Fruit fly (Drosophila melanogaster) whole organism, embryonic: Measurements from ENCODE around the gene CG3339.
A peak's percentile ranks its signal among the peaks of the same experiment; 100 is the strongest.

Experiments used
- Abd-B ChIP-seq: fragments of 200-800 bp; sonication (Bioruptor generic); optimal IDR thresholded peaks from 2 replicates; lab custom pipeline; 2018; ENCODE audit warnings: missing biosample characterization, mild to moderate bottlenecking, missing genetic modification characterization, moderate library complexity
- Adf1 ChIP-seq: fragments of 200-800 bp; sonication (Bioruptor generic); IDR thresholded peaks from 2 replicates; pipeline ENCODE4 v1.3.6; 2022; ENCODE audit warnings: missing biosample characterization, missing genetic modification characterization
- BEAF-32 ChIP-seq: fragments of 200-800 bp; sonication (Bioruptor generic); optimal IDR thresholded peaks from 3 replicates; lab custom pipeline; 2017; ENCODE audit warnings: missing biosample characterization, missing genetic modification characterization, mild to moderate bottlenecking, moderate library complexity, missing genetic modification reagents
- CG10267 ChIP-seq: fragments of 200-800 bp; sonication (Bioruptor generic); optimal IDR thresholded peaks from 2 replicates; lab custom pipeline; 2018; ENCODE audit warnings: missing biosample characterization, mild to moderate bottlenecking, missing genetic modification characterization, moderate library complexity
- CG10274 ChIP-seq: fragments of 200-800 bp; sonication (Bioruptor generic); optimal IDR thresholded peaks from 3 replicates; lab custom pipeline; 2017; ENCODE audit warnings: missing biosample characterization, mild to moderate bottlenecking, missing genetic modification characterization
- CG10565 ChIP-seq: fragments of 200-800 bp; sonication (Bioruptor generic); optimal IDR thresholded peaks from 3 replicates; lab custom pipeline; 2016; ENCODE audit warnings: missing biosample characterization, mild to moderate bottlenecking, missing genetic modification characterization
- CG12942 ChIP-seq: fragments of 200-800 bp; sonication (Bioruptor generic); optimal IDR thresholded peaks from 3 replicates; lab custom pipeline; 2016; ENCODE audit warnings: missing biosample characterization, missing genetic modification characterization
- CG13424 ChIP-seq: fragments of 200-800 bp; sonication (Bioruptor generic); optimal IDR thresholded peaks from 2 replicates; lab custom pipeline; 2019; ENCODE audit warnings: missing biosample characterization, mild to moderate bottlenecking, missing genetic modification characterization, moderate library complexity
- CG15011 ChIP-seq: fragments of 200-800 bp; sonication (Bioruptor generic); optimal IDR thresholded peaks from 3 replicates; lab custom pipeline; 2018; ENCODE audit warnings: missing biosample characterization, mild to moderate bottlenecking, missing genetic modification characterization
- CG1529 ChIP-seq: fragments of 200-800 bp; sonication (Bioruptor generic); optimal IDR thresholded peaks from 3 replicates; lab custom pipeline; 2018; ENCODE audit warnings: missing biosample characterization, missing genetic modification characterization
- CG15601 ChIP-seq: fragments of 200-800 bp; sonication (Bioruptor generic); optimal IDR thresholded peaks from 3 replicates; lab custom pipeline; 2019; ENCODE audit warnings: missing biosample characterization, mild to moderate bottlenecking, missing genetic modification characterization, moderate library complexity
- CG16815 ChIP-seq: fragments of 200-800 bp; sonication (Bioruptor generic); optimal IDR thresholded peaks from 3 replicates; lab custom pipeline; 2017; ENCODE audit warnings: missing biosample characterization, mild to moderate bottlenecking, missing genetic modification characterization
- CG17385 ChIP-seq: fragments of 200-800 bp; sonication (Bioruptor generic); optimal IDR thresholded peaks from 3 replicates; lab custom pipeline; 2018; ENCODE audit warnings: missing biosample characterization, mild to moderate bottlenecking, missing genetic modification characterization
- CG17802 ChIP-seq: fragments of 200-800 bp; sonication (Bioruptor generic); optimal IDR thresholded peaks from 2 replicates; lab custom pipeline; 2018; ENCODE audit warnings: missing biosample characterization, mild to moderate bottlenecking, missing genetic modification characterization, moderate library complexity
- CG18011 ChIP-seq: fragments of 200-800 bp; sonication (Bioruptor generic); optimal IDR thresholded peaks from 2 replicates; lab custom pipeline; 2017; ENCODE audit warnings: missing biosample characterization, missing genetic modification characterization, mild to moderate bottlenecking, moderate library complexity, missing genotype
- CG2199 ChIP-seq: fragments of 200-800 bp; sonication (Bioruptor generic); IDR thresholded peaks from 3 replicates; pipeline ENCODE4 v1.3.6; 2022; ENCODE audit warnings: missing biosample characterization, missing genetic modification characterization
- CG30403 ChIP-seq: fragments of 200-800 bp; sonication (Bioruptor generic); optimal IDR thresholded peaks from 3 replicates; lab custom pipeline; 2016; ENCODE audit warnings: missing biosample characterization, missing genetic modification characterization
- CG3163 ChIP-seq: fragments of 200-800 bp; sonication (Bioruptor generic); optimal IDR thresholded peaks from 3 replicates; lab custom pipeline; 2016; ENCODE audit warnings: missing biosample characterization, missing genetic modification characterization
- CG4820 ChIP-seq: fragments of 200-800 bp; sonication (Bioruptor generic); optimal IDR thresholded peaks from 3 replicates; lab custom pipeline; 2016; ENCODE audit warnings: missing biosample characterization, missing genetic modification characterization
- CG6791 ChIP-seq: fragments of 200-800 bp; sonication (Bioruptor generic); IDR thresholded peaks from 3 replicates; pipeline ENCODE4 v1.3.6; 2022; ENCODE audit warnings: missing biosample characterization, missing genetic modification characterization; ENCODE audit not compliant: partially characterized antibody
- CG8478 ChIP-seq: fragments of >200 bp; optimal IDR thresholded peaks from 2 replicates; lab custom pipeline; 2018
- Chrac-16 ChIP-seq: fragments of 200-800 bp; sonication (Bioruptor generic); optimal IDR thresholded peaks from 3 replicates; lab custom pipeline; 2016; ENCODE audit warnings: missing biosample characterization, missing genetic modification characterization
- CoRest ChIP-seq: fragments of 200-800 bp; sonication (Bioruptor generic); optimal IDR thresholded peaks from 3 replicates; lab custom pipeline; 2018; ENCODE audit warnings: missing biosample characterization, mild to moderate bottlenecking, missing genetic modification characterization, moderate library complexity
- Deaf1 ChIP-seq: fragments of 200-800 bp; optimal IDR thresholded peaks from 3 replicates; lab custom pipeline; 2019; ENCODE audit warnings: missing biosample characterization, mild to moderate bottlenecking, missing genetic modification characterization, moderate library complexity
- Ets97D ChIP-seq: fragments of 200-800 bp; sonication (Bioruptor generic); optimal IDR thresholded peaks from 3 replicates; lab custom pipeline; 2016; ENCODE audit warnings: missing biosample characterization, missing genetic modification characterization
- HLH4C ChIP-seq: fragments of 200-800 bp; sonication (Bioruptor generic); IDR thresholded peaks from 3 replicates; pipeline ENCODE4 v1.3.6; 2022; ENCODE audit warnings: missing biosample characterization, missing genetic modification characterization; ENCODE audit not compliant: partially characterized antibody
- Hmr ChIP-seq: fragments of 200-800 bp; sonication (Bioruptor generic); optimal IDR thresholded peaks from 3 replicates; lab custom pipeline; 2017; ENCODE audit warnings: mild to moderate bottlenecking, missing biosample characterization, missing genetic modification reagents, missing genetic modification characterization
- Max ChIP-seq: fragments of 200-800 bp; sonication (Bioruptor generic); optimal IDR thresholded peaks from 2 replicates; lab custom pipeline; 2016; ENCODE audit warnings: missing biosample characterization, mild to moderate bottlenecking, missing genetic modification characterization
- NC2β ChIP-seq: fragments of 200-800 bp; sonication (Bioruptor generic); optimal IDR thresholded peaks from 2 replicates; lab custom pipeline; 2016; ENCODE audit warnings: missing biosample characterization, missing genetic modification characterization
- NFAT ChIP-seq: fragments of 200-800 bp; sonication (Bioruptor generic); IDR thresholded peaks from 2 replicates; pipeline ENCODE4 v1.3.6; 2022; ENCODE audit warnings: missing biosample characterization, missing genetic modification characterization
- PHDP ChIP-seq: fragments of 200-800 bp; sonication (Bioruptor generic); optimal IDR thresholded peaks from 3 replicates; lab custom pipeline; 2018; ENCODE audit warnings: missing biosample characterization, mild to moderate bottlenecking, missing genetic modification characterization, moderate library complexity
- Poxn ChIP-seq: fragments of 200-800 bp; sonication (Bioruptor generic); IDR thresholded peaks from 2 replicates; pipeline ENCODE4 v1.3.6; 2022; ENCODE audit warnings: missing biosample characterization, missing genetic modification characterization
- Rx ChIP-seq: fragments of 200-800 bp; sonication (Bioruptor generic); IDR thresholded peaks from 2 replicates; pipeline ENCODE4 v1.3.6; 2022; ENCODE audit warnings: missing biosample characterization, missing genetic modification characterization
- Six4 ChIP-seq: fragments of 200-800 bp; sonication (Bioruptor generic); optimal IDR thresholded peaks from 2 replicates; lab custom pipeline; 2016; ENCODE audit warnings: missing biosample characterization, missing genetic modification characterization
- ase ChIP-seq: fragments of 200-800 bp; sonication (Bioruptor generic); IDR thresholded peaks from 3 replicates; pipeline ENCODE4 v1.3.6; 2022; ENCODE audit warnings: missing biosample characterization, missing genetic modification characterization
- dm ChIP-seq: fragments of 200-800 bp; sonication (Bioruptor generic); optimal IDR thresholded peaks from 3 replicates; lab custom pipeline; 2016; ENCODE audit warnings: missing biosample characterization, missing genetic modification characterization
- dysf ChIP-seq: fragments of 200-800 bp; sonication (Bioruptor generic); IDR thresholded peaks from 3 replicates; pipeline ENCODE4 v1.3.6; 2022; ENCODE audit warnings: missing biosample characterization, missing genetic modification characterization
- hb ChIP-seq: fragments of 200-800 bp; sonication (Bioruptor generic); IDR thresholded peaks from 3 replicates; pipeline ENCODE4 v1.3.6; 2022; ENCODE audit warnings: missing biosample characterization, missing genetic modification characterization; ENCODE audit not compliant: partially characterized antibody
- kni ChIP-seq: fragments of 200-800 bp; sonication (Bioruptor generic); optimal IDR thresholded peaks from 3 replicates; lab custom pipeline; 2017; ENCODE audit warnings: mild to moderate bottlenecking, missing biosample characterization, missing genetic modification reagents, missing genetic modification characterization
- otp ChIP-seq: fragments of 200-800 bp; sonication (Bioruptor generic); IDR thresholded peaks from 3 replicates; pipeline ENCODE4, ENCODE4 v1.3.6; 2022; ENCODE audit warnings: missing biosample characterization, missing genetic modification characterization
- p53 ChIP-seq: fragments of 200-800 bp; sonication (Bioruptor generic); optimal IDR thresholded peaks from 2 replicates; lab custom pipeline; 2016; ENCODE audit warnings: missing biosample characterization, missing genetic modification characterization
- row ChIP-seq: fragments of 200-800 bp; sonication (Bioruptor generic); IDR thresholded peaks from 3 replicates; pipeline ENCODE4 v1.3.6; 2022; ENCODE audit warnings: missing biosample characterization, missing genetic modification characterization
- sd ChIP-seq: fragments of 200-800 bp; sonication (Bioruptor generic); optimal IDR thresholded peaks from 3 replicates; lab custom pipeline; 2018; ENCODE audit warnings: missing biosample characterization, mild to moderate bottlenecking, missing genetic modification characterization, moderate library complexity
- sens-2 ChIP-seq: fragments of 200-800 bp; sonication (Bioruptor generic); IDR thresholded peaks from 2 replicates; pipeline ENCODE4 v1.3.6; 2022; ENCODE audit warnings: missing biosample characterization, missing genetic modification characterization
- sim ChIP-seq: fragments of 200-800 bp; sonication (Bioruptor generic); IDR thresholded peaks from 2 replicates; pipeline ENCODE4 v1.3.6; 2022; ENCODE audit warnings: missing biosample characterization, missing genetic modification characterization
- slbo ChIP-seq: fragments of 200-800 bp; sonication (Bioruptor generic); IDR thresholded peaks from 2 replicates; pipeline ENCODE4 v1.3.6; 2022; ENCODE audit warnings: missing biosample characterization, missing genetic modification characterization
- trem ChIP-seq: fragments of 200-800 bp; optimal IDR thresholded peaks from 3 replicates; lab custom pipeline; 2019; ENCODE audit warnings: missing biosample characterization, mild to moderate bottlenecking, missing genetic modification characterization, moderate library complexity
- tup ChIP-seq: fragments of 200-800 bp; sonication (Bioruptor generic); optimal IDR thresholded peaks from 2 replicates; lab custom pipeline; 2016; ENCODE audit warnings: missing biosample characterization, mild to moderate bottlenecking, missing genetic modification characterization, moderate library complexity
- vfl ChIP-seq: fragments of 200-800 bp; sonication (Bioruptor generic); optimal IDR thresholded peaks from 2 replicates; lab custom pipeline; 2016; ENCODE audit warnings: missing biosample characterization, missing genetic modification characterization

The CG3339 gene

dm6 chr3R:27273118-27274062 lies 48.7 kb downstream of the CG3339 start, which contains the start of gene CG5934 (continued):
- TF ChIP-seq CG2199 (GFP tag; lab: Robert Waterston, UW) = no peak
- TF ChIP-seq sim (GFP tag; lab: Robert Waterston, UW) = no peak
- TF ChIP-seq dysf = 0 out of 3 replicates have a peak, but pooled peaks have one; percentile 20
- TF ChIP-seq CG4820 (GFP tag; lab: Kevin White, UChicago) = no peak
- peak; percentile 93 for TF ChIP-seq CG10267 (tag; lab: Kevin White, UChicago)
- TF ChIP-seq NC2β (GFP tag; lab: Kevin White, UChicago) = peak; percentile 13
- TF ChIP-seq CoRest = peak; percentile 50
- no peak for TF ChIP-seq CG13424 (tag; lab: Kevin White, UChicago)
- TF ChIP-seq CG15011 (GFP tag; lab: Kevin White, UChicago) = no peak
- no peak for TF ChIP-seq sd
- TF ChIP-seq Rx (GFP tag; lab: Robert Waterston, UW) = no peak
- TF ChIP-seq CG15601 = no peak
- no peak for TF ChIP-seq dm (GFP tag; lab: Kevin White, UChicago)
- no peak for TF ChIP-seq Poxn (GFP tag; lab: Robert Waterston, UW)
- peak; percentile 41 for TF ChIP-seq CG30403 (GFP tag; lab: Kevin White, UChicago)
- TF ChIP-seq BEAF-32 = peak; percentile 38
- TF ChIP-seq Ets97D (GFP tag; lab: Kevin White, UChicago) = peak; percentile 70
- TF ChIP-seq PHDP (tag; lab: Kevin White, UChicago) = no peak
- TF ChIP-seq Chrac-16 (GFP tag; lab: Kevin White, UChicago) = peak; percentile 2
- no peak for TF ChIP-seq CG10274 (GFP tag; lab: Kevin White, UChicago)
- peak; percentile 49 for TF ChIP-seq trem (tag; lab: Kevin White, UChicago)
- peak; percentile 31 for TF ChIP-seq CG12942 (GFP tag; lab: Kevin White, UChicago)
- TF ChIP-seq CG8478 (lab: Kevin White, UChicago) = no peak
- 0 out of 3 replicates have a peak, but pooled peaks have one; percentile 9 for TF ChIP-seq row (GFP tag; lab: Robert Waterston, UW)
- peak; percentile 75 for TF ChIP-seq slbo (GFP tag; lab: Robert Waterston, UW)
- TF ChIP-seq kni (GFP tag; lab: Kevin White, UChicago) = peak; percentile 19
- no peak for TF ChIP-seq Adf1
- no peak for TF ChIP-seq CG3163
- TF ChIP-seq CG6791 (GFP tag; lab: Robert Waterston, UW) = no peak
- TF ChIP-seq p53 (GFP tag; lab: Kevin White, UChicago) = no peak
- peak; percentile 72 for TF ChIP-seq Deaf1 (tag; lab: Kevin White, UChicago)
- TF ChIP-seq CG16815 (GFP tag; lab: Kevin White, UChicago) = no peak
- TF ChIP-seq tup (GFP tag; lab: Kevin White, UChicago) = no peak
- TF ChIP-seq sens-2 (GFP tag; lab: Robert Waterston, UW) = no peak
- TF ChIP-seq Max (GFP tag; lab: Kevin White, UChicago) = no peak
- peak; percentile 27 for TF ChIP-seq vfl (GFP tag; lab: Kevin White, UChicago)
- peak; percentile 32 for TF ChIP-seq Abd-B (GFP tag; lab: Kevin White, UChicago)
- TF ChIP-seq NFAT (GFP tag; lab: Robert Waterston, UW) = peak; percentile 59; the same call in 1 of the 2 replicates
- no peak for TF ChIP-seq hb
- TF ChIP-seq Hmr (GFP tag; lab: Kevin White, UChicago) = peak; percentile 50
- peak; percentile 3 for TF ChIP-seq CG17802 (tag; lab: Kevin White, UChicago)
- no peak for TF ChIP-seq CG10565 (GFP tag; lab: Kevin White, UChicago)
- TF ChIP-seq ase (GFP tag; lab: Robert Waterston, UW) = no peak
- TF ChIP-seq CG18011 (GFP tag; lab: Kevin White, UChicago) = no peak
- peak; percentile 97 for TF ChIP-seq CG17385 (GFP tag; lab: Kevin White, UChicago)
- TF ChIP-seq HLH4C (GFP tag; lab: Robert Waterston, UW) = 0 out of 3 replicates have a peak, but pooled peaks have one; percentile 41
- no peak for TF ChIP-seq Six4 (GFP tag; lab: Kevin White, UChicago)
- TF ChIP-seq otp = no peak
- TF ChIP-seq CG1529 (GFP tag; lab: Kevin White, UChicago) = peak; percentile 8
